Fruit fly (Drosophila melanogaster): ENCODE results near the gene Ccm3.

The Ccm3 gene

dm6 chr3R:15409772-15410688 is 38.3 kb downstream of the Ccm3 start (continued):
- TF ChIP-seq Dfd (GFP tag; optimal IDR thresholded peaks at IDR 0.05) (no peak), dysf (GFP tag; IDR thresholded peaks at IDR 0.05) (0 out of 3 replicates have a peak, but pooled peaks have one; percentile 12), hbn (GFP tag; IDR thresholded peaks at IDR 0.05; ENCODE audit: partially characterized antibody) (no peak), vnd (GFP tag; IDR thresholded peaks at IDR 0.05; ENCODE audit: partially characterized antibody) (no peak), Med (GFP tag) (peak; percentile 80), lmd (GFP tag; IDR thresholded peaks at IDR 0.05) (peak; percentile 19; the same call in 1 of the 2 replicates), pros (GFP tag; optimal IDR thresholded peaks at IDR 0.05) (no peak), CG4404 (GFP tag; IDR thresholded peaks at IDR 0.05) (no peak), CG12236 (GFP tag; optimal IDR thresholded peaks at IDR 0.05) (no peak), CG9609 (GFP tag; optimal IDR thresholded peaks at IDR 0.05) (no peak), CG4282 (GFP tag; optimal IDR thresholded peaks at IDR 0.05) (no peak), CG10209 (GFP tag; optimal IDR thresholded peaks at IDR 0.05) (no peak), stwl (tag; optimal IDR thresholded peaks at IDR 0.05) (no peak), Doc3 (GFP tag; IDR thresholded peaks at IDR 0.05; ENCODE audit: partially characterized antibody) (no peak), nmo (GFP tag; optimal IDR thresholded peaks at IDR 0.05) (peak; percentile 34), sens (GFP tag) (peak; percentile 25), CG7556 (GFP tag; optimal IDR thresholded peaks at IDR 0.05) (peak; percentile 16), toy (GFP tag; IDR thresholded peaks at IDR 0.05) (no peak), Sry-δ (GFP tag; optimal IDR thresholded peaks at IDR 0.05) (no peak), CG17359 (tag; optimal IDR thresholded peaks at IDR 0.05) (no peak), CG13296 (GFP tag; optimal IDR thresholded peaks at IDR 0.05) (no peak), ttk (GFP tag; IDR thresholded peaks at IDR 0.05) (peak; percentile 52), z (GFP tag; IDR thresholded peaks at IDR 0.05) (no peak), Ets65A (GFP tag) (peak; percentile 66), trem (tag; optimal IDR thresholded peaks at IDR 0.05) (no peak), inv (GFP tag; IDR thresholded peaks at IDR 0.05; ENCODE audit: partially characterized antibody) (no peak), Awh (GFP tag; IDR thresholded peaks at IDR 0.05) (0 out of 2 replicates have a peak, but pooled peaks have one; percentile 26), scrt (GFP tag; optimal IDR thresholded peaks at IDR 0.05) (no peak), sim (GFP tag; IDR thresholded peaks at IDR 0.05) (no peak), Lhr (GFP tag; optimal IDR thresholded peaks at IDR 0.05) (no peak), Drgx (GFP tag; IDR thresholded peaks at IDR 0.05) (no peak; the same call in 1 of the 2 replicates), Ets97D (GFP tag; optimal IDR thresholded peaks at IDR 0.05) (no peak), wek (GFP tag; optimal IDR thresholded peaks at IDR 0.05) (no peak), CG11398 (GFP tag; optimal IDR thresholded peaks at IDR 0.05) (no peak), CG10543 (GFP tag; optimal IDR thresholded peaks at IDR 0.05) (no peak), p53 (GFP tag; optimal IDR thresholded peaks at IDR 0.05) (no peak), CG6689 (GFP tag; IDR thresholded peaks at IDR 0.05) (no peak), CG11695 (GFP tag; IDR thresholded peaks at IDR 0.05) (no peak), twi (tag; optimal IDR thresholded peaks at IDR 0.05) (no peak), sima (GFP tag; optimal IDR thresholded peaks at IDR 0.05) (no peak), CG34376 (GFP tag; optimal IDR thresholded peaks at IDR 0.05) (no peak), CG7928 (GFP tag; optimal IDR thresholded peaks at IDR 0.05) (no peak), Poxn (GFP tag; IDR thresholded peaks at IDR 0.05) (no peak), CG7357 (GFP tag; IDR thresholded peaks at IDR 0.05) (no peak), pita (GFP tag; optimal IDR thresholded peaks at IDR 0.05) (no peak), crol (GFP tag; IDR thresholded peaks at IDR 0.05) (peak; percentile 78), Gug (GFP tag; IDR thresholded peaks at IDR 0.05) (0 out of 4 replicates have a peak, but pooled peaks have one; percentile 3), Hr51 (GFP tag; optimal IDR thresholded peaks at IDR 0.05) (peak in 1 of 2 experiments; percentile 1), Mrtf (GFP tag; IDR thresholded peaks at IDR 0.05) (no peak)
